Fruit fly (Drosophila melanogaster): ENCODE results near the gene CG10654.

The CG10654 gene

DNA sequence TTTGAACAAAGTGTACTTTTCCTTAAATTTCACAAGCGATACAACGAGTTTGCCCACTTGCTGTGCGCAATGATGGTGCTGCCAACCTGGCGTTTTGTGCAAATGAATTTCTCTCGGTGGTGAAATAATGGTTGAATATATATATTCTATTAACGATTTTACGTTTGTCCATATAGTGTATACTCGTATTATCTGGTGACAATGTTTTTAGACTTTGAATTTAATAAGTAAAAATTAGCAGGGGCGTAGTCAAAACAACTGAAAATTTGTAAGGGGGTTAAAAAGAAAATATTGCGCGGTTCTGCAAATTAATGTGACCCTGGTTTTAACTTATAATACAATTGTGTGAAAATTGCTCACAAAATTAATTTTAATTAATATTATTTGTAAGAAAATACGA lies 16.3 kb upstream of the CG10654 start, which contains the start of the genes ver and Gcn5 (continued):
- peak; percentile 82 for TF ChIP-seq nerfin-1 (tag; optimal IDR thresholded peaks at IDR 0.05)
- peak; percentile 72 for TF ChIP-seq CG30020 (tag; optimal IDR thresholded peaks at IDR 0.05)
- peak; percentile 79 for TF ChIP-seq dati (GFP tag; IDR thresholded peaks at IDR 0.05)
- TF ChIP-seq grau (tag; optimal IDR thresholded peaks at IDR 0.05): peak; percentile 89
- TF ChIP-seq CG17186 (GFP tag; optimal IDR thresholded peaks at IDR 0.05): peak; percentile 78
- TF ChIP-seq gcm (GFP tag; optimal IDR thresholded peaks at IDR 0.05): peak; percentile 88
- peak; percentile 95 for TF ChIP-seq CG12659 (GFP tag; optimal IDR thresholded peaks at IDR 0.05)
- peak; percentile 79 for TF ChIP-seq CG8944 (GFP tag; optimal IDR thresholded peaks at IDR 0.05)
- TF ChIP-seq crp (GFP tag; optimal IDR thresholded peaks at IDR 0.05): peak in 1 of 2 experiments; percentile 65
- TF ChIP-seq CG2712 (tag; optimal IDR thresholded peaks at IDR 0.05): peak; percentile 92
- peak; percentile 95 for TF ChIP-seq gem (tag; optimal IDR thresholded peaks at IDR 0.05)
- TF ChIP-seq jigr1 (GFP tag; IDR thresholded peaks at IDR 0.05): peak; percentile 86
- peak; percentile 81 for TF ChIP-seq Dad (GFP tag; optimal IDR thresholded peaks at IDR 0.05)
- TF ChIP-seq CG33557 (GFP tag; optimal IDR thresholded peaks at IDR 0.05): peak; percentile 77
- peak; percentile 79 for TF ChIP-seq CG8388 (GFP tag; optimal IDR thresholded peaks at IDR 0.05)
- TF ChIP-seq Xbp1 (GFP tag; optimal IDR thresholded peaks at IDR 0.05): peak; percentile 94
- peak; percentile 92 for TF ChIP-seq CG11504 (tag; optimal IDR thresholded peaks at IDR 0.05)
- peak; percentile 90 for TF ChIP-seq ewg (GFP tag; optimal IDR thresholded peaks at IDR 0.05)
- peak; percentile 75 for TF ChIP-seq run (tag; optimal IDR thresholded peaks at IDR 0.05)
- peak; percentile 44; the same call in 1 of the 2 replicates for TF ChIP-seq CG13287 (GFP tag; IDR thresholded peaks at IDR 0.05; ENCODE audit: partially characterized antibody)
- peak; percentile 65 for TF ChIP-seq CG3065 (GFP tag; optimal IDR thresholded peaks at IDR 0.05)
- TF ChIP-seq Fer2 (tag; optimal IDR thresholded peaks at IDR 0.05): peak; percentile 84
- TF ChIP-seq CG2889 (GFP tag; IDR thresholded peaks at IDR 0.05): peak; percentile 90
- TF ChIP-seq CG1647 (GFP tag; optimal IDR thresholded peaks at IDR 0.05): peak; percentile 86
- TF ChIP-seq onecut (GFP tag; IDR thresholded peaks at IDR 0.05): peak; percentile 84
- TF ChIP-seq CG6854 (GFP tag; optimal IDR thresholded peaks at IDR 0.05): peak; percentile 76
- peak; percentile 87 for TF ChIP-seq Optix (GFP tag; IDR thresholded peaks at IDR 0.05)
- TF ChIP-seq cas (GFP tag; IDR thresholded peaks at IDR 0.05): peak; percentile 77
- TF ChIP-seq CG34376 (GFP tag; optimal IDR thresholded peaks at IDR 0.05): peak; percentile 62
- peak; percentile 86 for TF ChIP-seq sqz (GFP tag; optimal IDR thresholded peaks at IDR 0.05)
- TF ChIP-seq Ravus (GFP tag; IDR thresholded peaks at IDR 0.05): peak; percentile 77
- peak; percentile 73 for TF ChIP-seq NK7.1 (GFP tag; optimal IDR thresholded peaks at IDR 0.05)
- peak; percentile 54 for TF ChIP-seq Atf-2 (GFP tag; optimal IDR thresholded peaks at IDR 0.05)
- TF ChIP-seq Dll (GFP tag; IDR thresholded peaks at IDR 0.05; ENCODE audit: partially characterized antibody): no peak
- TF ChIP-seq slp2 (GFP tag; optimal IDR thresholded peaks at IDR 0.05): peak; percentile 66
- peak; percentile 70 for TF ChIP-seq CG7271 (tag; optimal IDR thresholded peaks at IDR 0.05)
- TF ChIP-seq HLHmδ (GFP tag; optimal IDR thresholded peaks at IDR 0.05): no peak
- TF ChIP-seq aop (GFP tag; IDR thresholded peaks at IDR 0.05): 0 out of 2 replicates have a peak, but pooled peaks have one; percentile 52
- peak; percentile 92 for TF ChIP-seq seq (GFP tag; IDR thresholded peaks at IDR 0.05)
- TF ChIP-seq Hr39 (optimal IDR thresholded peaks at IDR 0.05): no peak
- peak; percentile 44 for TF ChIP-seq ab (GFP tag; optimal IDR thresholded peaks at IDR 0.05)
- TF ChIP-seq H2.0 (GFP tag; IDR thresholded peaks at IDR 0.05): peak; percentile 93
- peak; percentile 58 for TF ChIP-seq Dp (GFP tag; optimal IDR thresholded peaks at IDR 0.05)
- TF ChIP-seq CG6791 (GFP tag; IDR thresholded peaks at IDR 0.05; ENCODE audit: partially characterized antibody): no peak
- TF ChIP-seq Fer3 (tag; optimal IDR thresholded peaks at IDR 0.05): peak; percentile 92
- peak; percentile 48 for TF ChIP-seq gfzf (GFP tag; optimal IDR thresholded peaks at IDR 0.05)
- TF ChIP-seq CG11456 (GFP tag; IDR thresholded peaks at IDR 0.05): peak; percentile 93
- peak; percentile 97 for TF ChIP-seq YL-1 (GFP tag; optimal IDR thresholded peaks at IDR 0.05)
- peak; percentile 10 for TF ChIP-seq CG4282 (GFP tag; optimal IDR thresholded peaks at IDR 0.05)
- peak; percentile 77 for TF ChIP-seq Spps (tag; optimal IDR thresholded peaks at IDR 0.05)
